Worm (Caenorhabditis elegans): ENCODE data around the gene vig-1.
A peak's percentile ranks its signal among the peaks of the same experiment; 100 is the strongest.

Gene vig-1

ce11 chrII:1297697-1298093 lies 23.1 kb upstream of the vig-1 start:
- TF ChIP-seq attf-6 (GFP tag; IDR thresholded peaks at IDR 0.05) (no peak), Y79H2A.3 (GFP tag; conservative IDR thresholded peaks at IDR 0.05) (no peak), xnd-1 (tag; optimal IDR thresholded peaks at IDR 0.05) (no peak), C17E4.6 (GFP tag; IDR thresholded peaks at IDR 0.05) (no peak), lin-54 (GFP tag; optimal IDR thresholded peaks at IDR 0.05) (no peak), nhr-27 (tag; optimal IDR thresholded peaks at IDR 0.05) (no peak), F49E8.2 (tag; optimal IDR thresholded peaks at IDR 0.05; ENCODE audit: insufficient read depth) (no peak), akir-1 (GFP tag; optimal IDR thresholded peaks at IDR 0.05) (no peak), madf-8 (GFP tag; conservative IDR thresholded peaks at IDR 0.05) (no peak), aptf-3 (GFP tag; IDR thresholded peaks at IDR 0.05) (no peak), F57C9.4 (tag; optimal IDR thresholded peaks at IDR 0.05) (no peak), lsy-27 (tag; optimal IDR thresholded peaks at IDR 0.05; ENCODE audit: borderline replicate concordance, insufficient read depth) (no peak), nhr-90 (tag; optimal IDR thresholded peaks at IDR 0.05) (no peak), unc-62 (GFP tag; optimal IDR thresholded peaks at IDR 0.05) (no peak), nfya-1 (tag; optimal IDR thresholded peaks at IDR 0.05; ENCODE audit: borderline replicate concordance, insufficient read depth) (no peak)

- TF ChIP-seq K12H6.12 (tag; optimal IDR thresholded peaks at IDR 0.05) (no peak), hrde-1 (tag; optimal IDR thresholded peaks at IDR 0.05; ENCODE audit: borderline replicate concordance) (no peak), tbp1 (GFP tag; optimal IDR thresholded peaks at IDR 0.05) (peak; percentile 31), rpc-1 (optimal IDR thresholded peaks at IDR 0.05) (peak; percentile 7), rpc-1 (tag; optimal IDR thresholded peaks at IDR 0.05) (peak; percentile 48), ztf-26 (tag; optimal IDR thresholded peaks at IDR 0.05) (no peak)
Measured at ce11 chrII:1298169-1298568, 22.7 kb upstream of the vig-1 start, which contains the start of gene Y57G7A.1. TSS of gene Y57G7A.1 (plus strand) at chrII:1298469.

- TF ChIP-seq hrde-1 (tag; optimal IDR thresholded peaks at IDR 0.05; ENCODE audit: borderline replicate concordance) (no peak), ZK185.1 (tag; optimal IDR thresholded peaks at IDR 0.05; ENCODE audit: poor library complexity, severe bottlenecking) (no peak), F23B12.7 (tag; optimal IDR thresholded peaks at IDR 0.05; ENCODE audit: insufficient read depth) (no peak), F10E7.11 (tag; optimal IDR thresholded peaks at IDR 0.05) (no peak), egrh-3 (GFP tag; IDR thresholded peaks at IDR 0.05) (no peak), T07F8.4 (tag; optimal IDR thresholded peaks at IDR 0.05) (no peak), ztf-22 (GFP tag; optimal IDR thresholded peaks at IDR 0.05) (no peak), K12H6.12 (tag; optimal IDR thresholded peaks at IDR 0.05) (no peak), bed-1 (GFP tag; IDR thresholded peaks at IDR 0.05) (no peak), athp-1 (tag; optimal IDR thresholded peaks at IDR 0.05) (no peak), lag-1 (GFP tag; IDR thresholded peaks at IDR 0.05) (no peak), rpc-1 (optimal IDR thresholded peaks at IDR 0.05) (no peak), rpc-1 (tag; optimal IDR thresholded peaks at IDR 0.05) (no peak), hmg-20 (GFP tag; IDR thresholded peaks at IDR 0.05) (no peak), snpc-1.3 (tag; optimal IDR thresholded peaks at IDR 0.05; ENCODE audit: insufficient read depth) (no peak), akir-1 (GFP tag; optimal IDR thresholded peaks at IDR 0.05) (no peak)
Measured at ce11 chrII:1301554-1301953, 19.3 kb upstream of the vig-1 start, which contains the start of gene glb-31. TSS of gene glb-31 (minus strand) at chrII:1301654.

ce11 chrII:1306036-1306435 lies 14.8 kb upstream of the vig-1 start, which contains the start of gene emc-2:
TSS of gene emc-2 (minus strand) at chrII:1306136.
- TF ChIP-seq xnd-1 (tag; optimal IDR thresholded peaks at IDR 0.05) (no peak), lin-35 (GFP tag; optimal IDR thresholded peaks at IDR 0.05) (no peak), hlh-26 (GFP tag; conservative IDR thresholded peaks at IDR 0.05) (no peak), madf-3 (GFP tag; IDR thresholded peaks at IDR 0.05) (no peak), unc-130 (GFP tag; optimal IDR thresholded peaks at IDR 0.05) (no peak), B0336.3 (GFP tag; IDR thresholded peaks at IDR 0.05) (no peak), attf-6 (GFP tag; IDR thresholded peaks at IDR 0.05) (no peak)

All from whole organism, young adult.